Worm (Caenorhabditis elegans): ENCODE data around the gene lgc-37.

DNA sequence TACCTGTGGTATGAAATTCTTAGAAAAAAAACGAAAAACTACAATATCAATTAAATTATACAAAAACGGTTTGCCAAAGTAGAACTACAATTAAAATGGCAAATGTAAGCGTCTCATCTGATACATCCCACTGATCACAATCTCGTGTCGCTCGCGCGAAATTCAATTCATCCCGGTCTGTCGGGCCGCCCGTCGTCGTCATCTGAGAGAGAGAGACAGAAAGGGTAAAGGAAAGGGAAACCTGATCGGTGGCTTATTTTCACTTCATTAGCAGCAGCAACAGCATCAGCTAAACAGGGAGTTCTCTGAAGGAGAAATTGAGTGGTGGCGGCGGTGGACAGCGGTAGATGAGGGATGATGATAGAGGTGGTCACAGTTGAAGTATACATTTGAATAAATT lies 15.6 kb downstream of the lgc-37 start:
- TF ChIP-seq unc-62 (GFP tag; optimal IDR thresholded peaks at IDR 0.05) (no peak), nhr-25 (tag; optimal IDR thresholded peaks at IDR 0.05) (peak; percentile 75), mdl-1 (tag; optimal IDR thresholded peaks at IDR 0.05) (no peak), hmg-11 (tag; optimal IDR thresholded peaks at IDR 0.05) (no peak)

All from whole organism, L3 larva.